Worm (Caenorhabditis elegans) whole organism, midembryonic: ENCODE results near the gene ggtb-1.

Experiments used
- flt-1 ChIP-seq: fragments of 200-800 bp; sonication (Bioruptor generic); IDR thresholded peaks from 2 replicates; pipeline ENCODE4 v1.3.6; 2022; ENCODE audit warnings: missing genetic modification characterization, missing compliant biosample characterization
- ref-1 ChIP-seq: fragments of 200-800 bp; sonication (Bioruptor generic); conservative IDR thresholded peaks from 2 replicates; pipeline ENCODE4 v1.3.6; 2022; ENCODE audit warnings: missing genetic modification reagents, missing genetic modification characterization, missing compliant biosample characterization

- no peak for TF ChIP-seq flt-1
- no peak for TF ChIP-seq ref-1 (GFP tag; lab: Robert Waterston, UW)
These were observed 42.5 kb upstream of the ggtb-1 start, which contains the start of gene ZK418.2 for ce11 chrIII:7091042-7091441.
